Fruit fly (Drosophila melanogaster): ENCODE results near the gene Neb-cGP.

Gene Neb-cGP

DNA sequence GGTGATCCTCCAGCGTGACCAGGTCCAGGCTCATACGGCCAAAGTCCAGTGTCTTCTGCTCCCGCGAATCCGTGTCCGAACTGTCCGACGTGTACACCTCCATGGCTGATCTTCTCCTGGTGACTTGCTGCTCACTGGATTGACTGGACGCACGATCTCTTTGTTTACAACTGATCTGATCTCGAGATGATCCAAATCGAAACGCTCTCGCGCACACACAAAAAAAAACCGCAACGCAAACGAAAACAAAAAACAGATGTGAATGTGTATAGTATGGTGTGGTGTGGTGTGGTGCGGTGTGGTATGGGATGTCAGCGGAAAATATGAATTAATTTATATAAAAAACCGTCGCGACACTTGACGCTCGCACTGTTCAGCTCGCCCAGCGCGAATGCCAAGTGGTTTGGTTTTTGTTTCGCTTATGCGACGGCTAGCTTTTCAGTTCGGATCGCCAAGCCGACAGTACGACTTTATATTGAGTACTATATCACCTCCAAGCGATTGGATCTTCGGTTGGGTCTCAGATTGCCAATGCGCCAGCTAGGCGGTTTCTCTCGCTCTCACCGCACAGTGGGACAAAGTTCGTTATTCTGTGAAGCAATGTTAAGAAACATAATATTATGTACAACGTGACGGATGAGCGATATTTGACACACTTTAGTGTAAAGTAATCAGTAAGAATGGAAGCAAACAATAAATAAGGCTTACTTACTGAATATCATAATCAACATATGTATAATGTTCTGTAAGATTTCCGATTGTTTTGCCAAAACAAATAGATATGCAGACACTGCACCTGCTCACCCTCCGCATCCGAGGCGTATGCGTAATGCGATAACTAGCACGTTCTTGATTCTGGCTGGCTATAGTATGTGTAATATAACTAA, 25.9 kb downstream of the Neb-cGP start (continued):
- TF ChIP-seq Vsx2 (GFP tag; optimal IDR thresholded peaks at IDR 0.05; ENCODE audit: partially characterized antibody) (no peak), ey (GFP tag; optimal IDR thresholded peaks at IDR 0.05) (peak; percentile 71), rgr (GFP tag; optimal IDR thresholded peaks at IDR 0.05) (peak; percentile 65), Jra (GFP tag; optimal IDR thresholded peaks at IDR 0.05) (peak; percentile 27), Sp1 (GFP tag; optimal IDR thresholded peaks at IDR 0.05) (peak; percentile 66), dsf (GFP tag; optimal IDR thresholded peaks at IDR 0.05; ENCODE audit: borderline replicate concordance) (no peak), lola (GFP tag; optimal IDR thresholded peaks at IDR 0.05) (no peak)

DNA sequence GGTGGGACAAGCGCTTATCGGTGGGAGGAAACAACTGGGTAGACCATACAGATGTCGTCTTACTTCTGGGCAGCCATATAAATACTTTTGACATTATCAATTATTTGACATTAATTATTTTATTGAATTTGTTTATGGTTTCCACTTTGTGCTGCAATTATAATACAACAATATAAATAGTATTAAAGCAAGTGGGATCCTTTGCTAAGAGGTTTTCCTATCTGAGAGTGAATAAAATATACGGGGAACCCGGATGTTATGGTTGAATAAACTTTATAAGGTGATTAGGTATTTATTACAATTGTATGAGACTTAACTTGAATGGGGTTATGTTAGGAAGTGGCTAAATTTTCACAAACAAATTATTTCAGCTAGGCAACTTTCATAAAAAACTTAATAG, 26.6 kb downstream of the Neb-cGP start, which contains the start of gene CG32687:
TSS of gene CG32687 (minus strand) at position 101 of the 400 bp plus-strand sequence.
- no peak for TF ChIP-seq Mio (GFP tag; optimal IDR thresholded peaks at IDR 0.05)
- TF ChIP-seq Vsx2 (GFP tag; optimal IDR thresholded peaks at IDR 0.05; ENCODE audit: partially characterized antibody), result no peak
- TF ChIP-seq HLH106 (tag; optimal IDR thresholded peaks at IDR 0.05), result no peak
- TF ChIP-seq Dfd (GFP tag; optimal IDR thresholded peaks at IDR 0.05), result no peak

DNA sequence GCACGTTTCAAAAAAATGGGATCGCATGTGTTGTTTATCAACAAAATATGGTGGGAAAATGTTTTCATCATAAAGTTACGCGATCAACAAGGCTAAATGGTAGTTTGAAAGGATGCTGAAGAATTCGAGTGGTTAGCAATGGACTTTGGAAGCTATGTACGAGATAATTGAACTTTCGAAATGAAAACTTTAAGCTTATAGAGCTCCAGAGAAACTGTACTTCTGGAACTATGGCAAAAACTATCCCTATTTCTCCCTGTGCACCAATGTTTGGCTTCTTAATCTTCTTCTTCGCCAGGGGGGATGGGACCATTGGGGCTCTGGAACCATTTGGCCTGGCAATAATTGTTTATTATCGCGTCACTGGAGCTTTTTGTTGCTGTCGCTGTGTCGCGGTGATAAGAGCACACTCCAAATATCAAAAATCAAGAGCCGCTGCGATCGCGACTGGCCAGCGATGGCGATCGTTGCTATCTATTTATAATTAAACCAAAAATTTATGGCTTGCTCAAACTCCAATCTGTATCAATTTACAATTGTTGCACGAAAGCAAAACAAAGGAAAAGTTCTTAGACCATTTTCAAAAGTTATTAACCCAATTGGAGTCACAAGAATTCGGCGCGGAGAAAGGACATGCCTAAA, 27.5 kb downstream of the Neb-cGP start:
- TF ChIP-seq Hnf4 (GFP tag; optimal IDR thresholded peaks at IDR 0.05) (peak; percentile 13), OdsH (GFP tag; optimal IDR thresholded peaks at IDR 0.05) (peak; percentile 71), Hr78 (GFP tag; optimal IDR thresholded peaks at IDR 0.05) (no peak), sage (GFP tag; optimal IDR thresholded peaks at IDR 0.05) (no peak), Sp1 (GFP tag; optimal IDR thresholded peaks at IDR 0.05) (peak; percentile 72), sv (GFP tag; optimal IDR thresholded peaks at IDR 0.05) (no peak), psq (GFP tag; optimal IDR thresholded peaks at IDR 0.05) (peak; percentile 68), Abd-B (GFP tag; optimal IDR thresholded peaks at IDR 0.05) (no peak), dl (GFP tag; optimal IDR thresholded peaks at IDR 0.05; ENCODE audit: insufficient read depth in 1 of 2, partially characterized antibody in 2 of 2) (no peak), brk (GFP tag; optimal IDR thresholded peaks at IDR 0.05) (no peak), br (GFP tag; optimal IDR thresholded peaks at IDR 0.05) (peak; percentile 72), lola (GFP tag; optimal IDR thresholded peaks at IDR 0.05) (no peak), tai (GFP tag; optimal IDR thresholded peaks at IDR 0.05) (no peak), Myc (optimal IDR thresholded peaks at IDR 0.05) (no peak), CrebA (GFP tag; optimal IDR thresholded peaks at IDR 0.05; ENCODE audit: borderline replicate concordance) (no peak), Mio (GFP tag; optimal IDR thresholded peaks at IDR 0.05) (no peak), Vsx2 (GFP tag; optimal IDR thresholded peaks at IDR 0.05; ENCODE audit: partially characterized antibody) (no peak), Hr83 (GFP tag; optimal IDR thresholded peaks at IDR 0.05; ENCODE audit: poor library complexity, severe bottlenecking) (no peak), N (GFP tag; optimal IDR thresholded peaks at IDR 0.05) (no peak), dmrt93B (GFP tag; optimal IDR thresholded peaks at IDR 0.05) (peak; percentile 45), ey (GFP tag; optimal IDR thresholded peaks at IDR 0.05) (peak; percentile 79), HLH106 (tag; optimal IDR thresholded peaks at IDR 0.05) (peak; percentile 72), jim (GFP tag; optimal IDR thresholded peaks at IDR 0.05) (no peak), usp (GFP tag; optimal IDR thresholded peaks at IDR 0.05) (no peak), CG32264 (GFP tag; optimal IDR thresholded peaks at IDR 0.05) (no peak), GATAd (GFP tag; optimal IDR thresholded peaks at IDR 0.05) (no peak), Dif (GFP tag; optimal IDR thresholded peaks at IDR 0.05; ENCODE audit: partially characterized antibody) (no peak), Rel (GFP tag; optimal IDR thresholded peaks at IDR 0.05) (no peak), Rel (tag; optimal IDR thresholded peaks at IDR 0.05) (peak; percentile 16), CG9705 (GFP tag; optimal IDR thresholded peaks at IDR 0.05) (no peak), dsf (GFP tag; optimal IDR thresholded peaks at IDR 0.05; ENCODE audit: borderline replicate concordance) (no peak), pan (optimal IDR thresholded peaks at IDR 0.05) (no peak), Jra (GFP tag; optimal IDR thresholded peaks at IDR 0.05) (peak; percentile 26), foxo (GFP tag; optimal IDR thresholded peaks at IDR 0.05) (peak in 1 of 2 experiments; percentile 76), h (GFP tag; optimal IDR thresholded peaks at IDR 0.05) (peak; percentile 77), woc (GFP tag; optimal IDR thresholded peaks at IDR 0.05) (peak; percentile 13), rgr (GFP tag; optimal IDR thresholded peaks at IDR 0.05) (peak; percentile 73), Dfd (GFP tag; optimal IDR thresholded peaks at IDR 0.05) (no peak), fru (GFP tag; optimal IDR thresholded peaks at IDR 0.05) (peak; percentile 82)
